Fruit fly (Drosophila melanogaster): ENCODE results near the gene nbs.

dm6 chr3L:9760151-9760749 lies 37.3 kb upstream of the nbs start, which contains the start of gene CG42268:
- TF ChIP-seq CG8478 (optimal IDR thresholded peaks at IDR 0.05) (no peak), pan (optimal IDR thresholded peaks at IDR 0.05) (no peak), usp (GFP tag; optimal IDR thresholded peaks at IDR 0.05) (no peak)
